Worm (Caenorhabditis elegans) whole organism, late embryonic: ENCODE measurements around the gene T21E8.7.
A peak's percentile ranks its signal among the peaks of the same experiment; 100 is the strongest.

Source experiments
- ceh-31 ChIP-seq: sonication (generic microtip); optimal IDR thresholded peaks from 2 replicates; lab custom pipeline; 2016; ENCODE audit warnings: missing genetic modification characterization, missing compliant biosample characterization
- ceh-48 ChIP-seq: sonication (generic microtip); optimal IDR thresholded peaks from 2 replicates; lab custom pipeline; 2016; ENCODE audit warnings: missing genetic modification characterization, inconsistent platforms, missing compliant biosample characterization
- fkh-10 ChIP-seq: fragments of 150-350 bp; optimal IDR thresholded peaks from 2 replicates; lab custom pipeline; 2014; ENCODE audit warnings: missing biosample characterization, missing genetic modification reagents, missing genetic modification characterization
- rnt-1 ChIP-seq: sonication (generic microtip); optimal IDR thresholded peaks from 2 replicates; lab custom pipeline; 2016; ENCODE audit warnings: missing genetic modification characterization, missing compliant biosample characterization
- unc-42 ChIP-seq: sonication (generic microtip); optimal IDR thresholded peaks from 2 replicates; lab custom pipeline; 2016; ENCODE audit warnings: missing genotype, missing genetic modification characterization, missing compliant biosample characterization

T21E8.7 gene

DNA sequence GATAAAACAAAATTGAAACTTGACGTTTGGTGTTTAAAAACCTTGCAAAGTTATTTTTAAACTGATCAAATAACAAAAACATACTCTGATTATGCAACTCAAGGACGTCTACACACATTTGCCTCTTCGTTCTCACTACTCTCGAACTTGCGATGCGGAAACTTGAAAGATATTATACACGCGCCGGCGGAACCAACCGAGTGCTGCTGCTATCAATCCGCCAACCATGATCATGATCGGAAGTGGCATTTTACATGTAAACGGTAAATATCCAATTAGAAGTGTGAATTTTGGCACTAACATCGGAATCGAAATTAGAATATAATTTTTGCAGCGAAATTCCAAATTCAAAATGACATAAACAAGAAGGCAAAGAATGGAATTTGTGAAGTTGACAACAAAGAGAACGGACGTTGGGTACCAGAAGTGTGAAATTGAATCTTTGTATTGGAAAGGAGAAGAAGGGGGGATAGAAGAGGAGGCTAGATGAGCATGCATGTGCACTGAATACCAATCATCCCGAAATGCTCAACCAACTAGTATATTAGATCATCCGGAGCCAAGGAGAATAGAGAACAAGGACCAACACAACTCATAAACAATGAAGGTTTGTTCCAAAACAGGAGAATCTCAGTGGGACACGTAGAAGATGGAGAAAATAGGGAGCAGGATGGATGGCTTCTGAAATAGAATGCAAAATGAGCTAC is 50.2 kb downstream of the T21E8.7 start:
- TF ChIP-seq ceh-31 (tag; lab: Kevin White, UChicago) (peak; percentile 36), ceh-48 (no peak), unc-42 (tag; lab: Kevin White, UChicago) (peak; percentile 64), rnt-1 (tag; lab: Kevin White, UChicago) (no peak), fkh-10 (no peak)
